Worm (Caenorhabditis elegans): ENCODE measurements around the gene T07C4.12.

Gene T07C4.12

DNA sequence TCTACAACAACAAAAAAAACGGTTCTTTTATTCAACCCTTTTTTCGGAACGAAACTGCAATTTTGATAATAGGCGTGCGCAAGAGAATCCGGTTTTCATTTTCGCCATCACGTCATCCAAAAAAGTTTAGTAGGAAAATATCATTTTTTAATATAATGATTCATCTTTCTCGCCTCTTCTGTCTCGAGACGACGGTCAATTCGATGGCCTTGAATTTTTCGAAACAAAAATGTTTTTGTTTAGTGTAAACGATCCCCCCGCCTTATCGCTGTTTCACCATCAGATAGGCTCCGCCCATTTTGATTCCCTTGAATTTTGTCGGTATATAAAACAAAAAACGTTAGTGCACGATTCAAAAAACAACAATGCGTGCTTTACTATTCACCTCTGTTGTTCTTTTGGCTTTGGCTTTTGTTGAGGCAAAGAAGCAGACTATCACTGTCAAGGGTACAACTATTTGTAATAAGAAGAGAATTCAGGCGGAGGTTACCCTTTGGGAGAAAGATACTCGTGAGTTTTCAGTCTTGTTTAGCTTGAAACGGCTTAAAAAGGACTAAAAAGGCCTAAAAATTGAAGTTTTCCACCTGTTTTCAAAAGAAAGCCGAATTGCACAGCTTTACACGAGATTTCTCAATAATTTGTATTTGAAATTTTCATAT is 5.2 kb upstream of the T07C4.12 start, which contains the start of gene ttr-15 (continued):
- TF ChIP-seq peb-1 (tag; optimal IDR thresholded peaks at IDR 0.05), result no peak
- TF ChIP-seq nhr-129 (tag; optimal IDR thresholded peaks at IDR 0.05), result peak; percentile 11
- TF ChIP-seq Y55F3AM.14 (GFP tag; optimal IDR thresholded peaks at IDR 0.05), result peak; percentile 56
- TF ChIP-seq mab-5 (tag; optimal IDR thresholded peaks at IDR 0.05), result no peak
- no peak for TF ChIP-seq nhr-11 (tag; optimal IDR thresholded peaks at IDR 0.05)

DNA sequence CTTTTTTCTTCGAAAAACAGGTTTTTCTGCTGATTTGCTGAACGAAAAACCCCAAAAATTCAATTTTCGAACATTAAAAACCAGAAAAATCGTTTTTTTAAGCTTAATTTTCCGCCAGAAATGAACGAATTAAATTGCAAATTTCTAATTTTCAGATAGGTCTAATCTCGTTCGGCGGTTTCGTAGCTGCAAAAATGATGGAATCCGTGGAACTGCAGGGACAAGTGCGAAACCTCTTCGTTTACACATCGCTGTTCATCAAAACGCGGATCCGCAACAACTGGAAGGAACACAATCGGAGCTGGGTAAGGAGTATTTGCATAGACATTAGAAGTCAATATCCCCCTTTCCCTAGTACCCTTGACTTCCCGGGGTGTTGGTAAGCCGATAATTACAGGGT is 3.6 kb upstream of the T07C4.12 start:
- TF ChIP-seq mab-5 (tag; optimal IDR thresholded peaks at IDR 0.05), result no peak
- TF ChIP-seq ztf-1 (GFP tag; conservative IDR thresholded peaks at IDR 0.05), result no peak
- no peak for TF ChIP-seq lin-11 (tag; optimal IDR thresholded peaks at IDR 0.05)
- no peak for TF ChIP-seq ztf-4 (tag; optimal IDR thresholded peaks at IDR 0.05)
- no peak for TF ChIP-seq aly-2 (tag; optimal IDR thresholded peaks at IDR 0.05)
- TF ChIP-seq zag-1 (tag; optimal IDR thresholded peaks at IDR 0.05), result no peak
- no peak for TF ChIP-seq elt-1 (tag; optimal IDR thresholded peaks at IDR 0.05)
- no peak for TF ChIP-seq lsy-2 (tag; optimal IDR thresholded peaks at IDR 0.05)
- TF ChIP-seq sma-9 (GFP tag; optimal IDR thresholded peaks at IDR 0.05), result no peak
- TF ChIP-seq sma-9 (tag; optimal IDR thresholded peaks at IDR 0.05), result no peak
- TF ChIP-seq skn-1 (tag; optimal IDR thresholded peaks at IDR 0.05), result no peak
- no peak for TF ChIP-seq nhr-77 (tag; optimal IDR thresholded peaks at IDR 0.05)
- TF ChIP-seq blmp-1 (tag; optimal IDR thresholded peaks at IDR 0.05; ENCODE audit: insufficient read depth), result no peak
- no peak for TF ChIP-seq gmeb-1 (tag; optimal IDR thresholded peaks at IDR 0.05)
- TF ChIP-seq nhr-12 (tag; optimal IDR thresholded peaks at IDR 0.05), result no peak
- no peak for TF ChIP-seq nhr-21 (tag; optimal IDR thresholded peaks at IDR 0.05)
- TF ChIP-seq ztf-11 (tag; optimal IDR thresholded peaks at IDR 0.05), result no peak

DNA sequence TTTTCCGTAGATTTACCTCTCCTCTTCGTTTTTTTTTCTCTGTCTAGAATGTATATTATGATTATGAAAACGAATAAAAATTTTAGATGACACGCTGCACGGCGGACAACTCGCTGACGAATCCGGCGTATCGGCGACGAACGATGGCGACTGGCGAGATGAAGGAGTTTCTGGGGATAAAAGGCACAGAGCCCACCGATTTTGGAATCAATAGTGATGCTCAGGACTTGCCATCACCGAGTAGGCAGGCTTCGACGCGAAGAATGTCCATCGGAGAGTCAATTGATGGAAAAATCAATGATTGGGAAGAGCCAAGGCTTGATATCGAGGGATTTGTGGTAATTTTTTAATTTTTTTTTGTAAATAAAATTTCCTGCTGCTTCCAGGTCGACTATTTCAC is 2.6 kb upstream of the T07C4.12 start, which contains the start of gene ced-9:
Gene ced-9 (plus strand): TSS at position 87 of the 400 bp plus-strand sequence.
- no peak for TF ChIP-seq unc-55 (GFP tag; optimal IDR thresholded peaks at IDR 0.05)
- no peak for TF ChIP-seq nhr-6 (tag; optimal IDR thresholded peaks at IDR 0.05)
- no peak for TF ChIP-seq snpc-4 (tag; optimal IDR thresholded peaks at IDR 0.05)

DNA sequence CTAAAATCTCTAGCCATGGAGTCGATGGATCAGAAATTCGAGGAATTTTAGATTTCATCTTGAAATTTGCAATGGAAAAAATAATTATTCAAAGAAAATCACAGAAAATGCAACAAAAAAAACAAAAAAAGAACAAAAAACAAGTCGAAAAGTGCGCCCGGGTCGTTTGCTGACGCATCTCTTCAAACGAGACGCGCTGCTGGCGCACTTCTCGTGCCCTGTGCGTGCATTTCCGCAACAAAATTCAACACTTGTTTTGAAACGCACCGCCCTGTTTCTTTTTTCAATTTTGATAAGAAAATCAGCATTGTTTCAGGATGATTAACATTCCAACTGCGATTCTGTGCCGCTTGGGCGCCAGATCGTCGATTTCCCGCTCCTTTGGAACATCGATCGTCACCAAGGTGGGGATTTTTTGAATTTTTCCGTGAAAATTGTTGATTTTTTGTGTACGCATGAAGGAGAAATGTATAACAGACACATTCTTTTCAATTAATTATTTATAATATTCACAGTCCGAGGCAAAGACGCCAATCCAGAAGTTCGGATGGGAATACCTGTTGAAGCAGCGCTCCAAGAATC is 1.6 kb upstream of the T07C4.12 start, which contains the start of the genes jmjd-4 and mev-1:
Gene jmjd-4 (minus strand): TSS at position 58 of the 582 bp plus-strand sequence.
Gene mev-1 (plus strand): TSS at position 317 of the 582 bp plus-strand sequence.
- TF ChIP-seq nhr-77 (tag; optimal IDR thresholded peaks at IDR 0.05) (peak; percentile 32), sma-3 (GFP tag; optimal IDR thresholded peaks at IDR 0.05) (peak; percentile 82), peb-1 (tag; optimal IDR thresholded peaks at IDR 0.05) (no peak), nhr-129 (tag; optimal IDR thresholded peaks at IDR 0.05) (peak; percentile 77), sem-4 (tag; optimal IDR thresholded peaks at IDR 0.05) (peak; percentile 19), ZK546.5 (tag; optimal IDR thresholded peaks at IDR 0.05) (peak; percentile 36), snpc-4 (tag; optimal IDR thresholded peaks at IDR 0.05) (peak; percentile 63), C34F6.9 (tag; optimal IDR thresholded peaks at IDR 0.05) (peak; percentile 95), lin-11 (tag; optimal IDR thresholded peaks at IDR 0.05) (peak; percentile 85), dmd-4 (tag; optimal IDR thresholded peaks at IDR 0.05) (no peak), ztf-1 (GFP tag; conservative IDR thresholded peaks at IDR 0.05) (no peak), mab-5 (tag; optimal IDR thresholded peaks at IDR 0.05) (peak; percentile 63), aly-2 (tag; optimal IDR thresholded peaks at IDR 0.05) (peak; percentile 33), gmeb-1 (tag; optimal IDR thresholded peaks at IDR 0.05) (peak; percentile 90), Y55F3AM.14 (GFP tag; optimal IDR thresholded peaks at IDR 0.05) (peak; percentile 11), elt-3 (tag; optimal IDR thresholded peaks at IDR 0.05) (no peak), unc-39 (tag; optimal IDR thresholded peaks at IDR 0.05) (no peak), alr-1 (tag; optimal IDR thresholded peaks at IDR 0.05) (no peak), nhr-25 (tag; optimal IDR thresholded peaks at IDR 0.05) (peak; percentile 80), crh-2 (tag; optimal IDR thresholded peaks at IDR 0.05) (peak; percentile 87), lin-39 (tag; optimal IDR thresholded peaks at IDR 0.05) (no peak), sma-9 (GFP tag; optimal IDR thresholded peaks at IDR 0.05) (peak; percentile 79), sma-9 (tag; optimal IDR thresholded peaks at IDR 0.05) (no peak), nhr-11 (tag; optimal IDR thresholded peaks at IDR 0.05) (no peak), F13H6.1 (tag; optimal IDR thresholded peaks at IDR 0.05) (peak; percentile 84), nhr-12 (tag; optimal IDR thresholded peaks at IDR 0.05) (no peak), nhr-10 (tag; optimal IDR thresholded peaks at IDR 0.05) (peak; percentile 52), blmp-1 (tag; optimal IDR thresholded peaks at IDR 0.05; ENCODE audit: insufficient read depth) (peak; percentile 31), ceh-82 (tag; optimal IDR thresholded peaks at IDR 0.05) (no peak), ztf-11 (tag; optimal IDR thresholded peaks at IDR 0.05) (no peak), mdl-1 (tag; optimal IDR thresholded peaks at IDR 0.05) (peak in 1 of 2 experiments; percentile 46), lsy-2 (tag; optimal IDR thresholded peaks at IDR 0.05) (peak; percentile 89 to 94), nhr-23 (tag; optimal IDR thresholded peaks at IDR 0.05) (no peak), nhr-237 (tag; optimal IDR thresholded peaks at IDR 0.05) (no peak), zag-1 (tag; optimal IDR thresholded peaks at IDR 0.05) (peak; percentile 39), mbf-1 (tag; optimal IDR thresholded peaks at IDR 0.05) (no peak), fos-1 (tag; optimal IDR thresholded peaks at IDR 0.05) (peak; percentile 91), nhr-21 (tag; optimal IDR thresholded peaks at IDR 0.05) (peak; percentile 77), R02D3.7 (tag; optimal IDR thresholded peaks at IDR 0.05) (peak; percentile 49)

Measured in whole organism, L2 larva.